Worm (Caenorhabditis elegans): ENCODE data around the gene clik-1.

The clik-1 gene

ce11 chrV:6813862-6814261 is 45.3 kb upstream of the clik-1 start:
- TF ChIP-seq ceh-82 (tag; optimal IDR thresholded peaks at IDR 0.05) (no peak), efl-1 (optimal IDR thresholded peaks at IDR 0.05) (no peak), efl-1 (GFP tag; optimal IDR thresholded peaks at IDR 0.05 in 1 of 2) (peak in 1 of 2 experiments; percentile 77)

ce11 chrV:6811863-6812262 is 43.3 kb upstream of the clik-1 start:
- peak; percentile 50 for TF ChIP-seq tlp-1 (tag; optimal IDR thresholded peaks at IDR 0.05)
- TF ChIP-seq elt-2 (tag; optimal IDR thresholded peaks at IDR 0.05): peak; percentile 77
- no peak for TF ChIP-seq xbp-1 (tag; optimal IDR thresholded peaks at IDR 0.05)

ce11 chrV:6810091-6810490 is 41.6 kb upstream of the clik-1 start:
- TF ChIP-seq elt-2 (tag; optimal IDR thresholded peaks at IDR 0.05): peak; percentile 32
- TF ChIP-seq lin-13 (GFP tag; optimal IDR thresholded peaks at IDR 0.05): no peak
- no peak for TF ChIP-seq blmp-1 (tag; optimal IDR thresholded peaks at IDR 0.05)
- no peak for TF ChIP-seq mdl-1 (tag; optimal IDR thresholded peaks at IDR 0.05)
- no peak for TF ChIP-seq aly-2 (tag; optimal IDR thresholded peaks at IDR 0.05)

DNA sequence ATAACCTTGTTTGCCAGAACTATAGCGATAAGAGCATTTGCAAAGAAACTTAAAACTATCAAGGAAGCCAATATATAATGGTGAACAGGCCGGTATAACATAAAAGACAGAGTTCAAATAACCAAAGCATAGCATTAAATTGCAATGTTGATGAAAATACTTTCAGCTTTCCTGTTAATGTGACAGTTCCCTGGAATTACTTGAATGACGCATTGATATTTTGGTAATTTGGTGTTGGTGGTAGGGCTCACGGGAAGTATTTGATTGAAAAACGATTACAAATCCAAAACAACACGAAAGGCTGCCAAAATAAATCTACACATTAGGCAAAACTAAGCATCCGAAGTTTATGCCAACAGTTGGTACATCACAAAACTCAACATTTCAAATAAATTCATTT is 40.4 kb upstream of the clik-1 start, which contains the start of gene dmsr-16:
dmsr-16 (minus strand) TSS at position 101 of the 400 bp plus-strand sequence.
- no peak for TF ChIP-seq fkh-4 (tag; optimal IDR thresholded peaks at IDR 0.05; ENCODE audit: borderline replicate concordance)
- no peak for TF ChIP-seq ets-5 (GFP tag; IDR thresholded peaks at IDR 0.05)
- TF ChIP-seq egl-13 (tag; optimal IDR thresholded peaks at IDR 0.05): no peak
- no peak for TF ChIP-seq ceh-8 (GFP tag; optimal IDR thresholded peaks at IDR 0.05)
- no peak for TF ChIP-seq dpl-1 (GFP tag; optimal IDR thresholded peaks at IDR 0.05)
- no peak for TF ChIP-seq jun-1 (tag; optimal IDR thresholded peaks at IDR 0.05)
- TF ChIP-seq F16B12.6 (tag; optimal IDR thresholded peaks at IDR 0.05): no peak
- TF ChIP-seq nhr-28 (tag; optimal IDR thresholded peaks at IDR 0.05): no peak
- TF ChIP-seq nhr-11 (tag; optimal IDR thresholded peaks at IDR 0.05): no peak
- TF ChIP-seq ztf-4 (tag; optimal IDR thresholded peaks at IDR 0.05): no peak
- TF ChIP-seq fkh-8 (tag; optimal IDR thresholded peaks at IDR 0.05): no peak
- no peak for TF ChIP-seq C34B4.2 (tag; optimal IDR thresholded peaks at IDR 0.05)
- no peak for TF ChIP-seq zag-1 (tag; optimal IDR thresholded peaks at IDR 0.05)
- no peak for TF ChIP-seq C04F5.9 (tag; optimal IDR thresholded peaks at IDR 0.05)
- TF ChIP-seq efl-1 (optimal IDR thresholded peaks at IDR 0.05): no peak
- no peak for TF ChIP-seq efl-1 (GFP tag; optimal IDR thresholded peaks at IDR 0.05 in 1 of 2)
- TF ChIP-seq tbx-2 (tag; optimal IDR thresholded peaks at IDR 0.05): no peak
- TF ChIP-seq sptf-1 (tag; optimal IDR thresholded peaks at IDR 0.05): no peak
- no peak for TF ChIP-seq zip-4 (GFP tag; optimal IDR thresholded peaks at IDR 0.05)
- no peak for TF ChIP-seq lin-15B (tag; optimal IDR thresholded peaks at IDR 0.05)
- TF ChIP-seq nhr-12 (tag; optimal IDR thresholded peaks at IDR 0.05): no peak

DNA sequence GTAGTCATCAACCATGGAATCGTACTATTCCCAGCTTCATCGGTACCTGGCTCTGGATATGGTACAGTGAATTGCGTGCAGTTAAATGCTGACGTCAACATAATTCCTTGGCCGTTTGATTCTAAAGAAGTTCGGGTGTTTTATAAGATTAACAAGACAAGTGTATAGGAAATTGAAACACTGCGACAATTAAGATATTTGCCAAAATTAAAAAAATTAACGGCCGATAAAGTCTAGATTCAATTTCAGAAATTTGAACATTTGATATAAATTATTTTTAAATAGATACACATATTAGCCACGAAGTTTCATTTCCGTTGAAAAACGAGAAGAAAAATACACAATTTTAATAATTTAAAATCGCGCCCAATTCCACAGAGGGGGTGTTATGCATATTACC is 37.8 kb upstream of the clik-1 start, which contains the start of gene dmsr-12:
dmsr-12 (minus strand) TSS at position 101 of the 400 bp plus-strand sequence.
- TF ChIP-seq aha-1 (tag; optimal IDR thresholded peaks at IDR 0.05) (no peak), unc-130 (tag; optimal IDR thresholded peaks at IDR 0.05) (no peak), nhr-85 (tag) (no peak), snpc-4 (tag; optimal IDR thresholded peaks at IDR 0.05) (no peak), mef-2 (tag; optimal IDR thresholded peaks at IDR 0.05) (no peak), tbx-2 (tag; optimal IDR thresholded peaks at IDR 0.05) (no peak), egl-27 (tag; optimal IDR thresholded peaks at IDR 0.05) (no peak), C34B4.2 (tag; optimal IDR thresholded peaks at IDR 0.05) (no peak), unc-86 (tag; optimal IDR thresholded peaks at IDR 0.05) (no peak), lin-14 (GFP tag; optimal IDR thresholded peaks at IDR 0.05) (no peak), lin-15B (tag; optimal IDR thresholded peaks at IDR 0.05) (no peak), sup-37 (GFP tag; optimal IDR thresholded peaks at IDR 0.05) (no peak), ztf-4 (tag; optimal IDR thresholded peaks at IDR 0.05) (no peak), elt-3 (tag; optimal IDR thresholded peaks at IDR 0.05) (no peak), dsc-1 (tag; optimal IDR thresholded peaks at IDR 0.05) (no peak), egl-13 (tag; optimal IDR thresholded peaks at IDR 0.05) (no peak), unc-30 (tag; optimal IDR thresholded peaks at IDR 0.05) (no peak), nhr-12 (tag; optimal IDR thresholded peaks at IDR 0.05) (no peak)

Data from whole organism, L1 larva.